Worm (Caenorhabditis elegans) whole organism, midembryonic: ENCODE results near the gene T05C12.4.

Source experiments
- T22C8.4 ChIP-seq: fragments of 200-800 bp; sonication (Bioruptor generic); IDR thresholded peaks from 2 replicates; pipeline ENCODE4 v1.3.6; 2022; ENCODE audit warnings: missing genetic modification characterization, missing compliant biosample characterization
- ref-1 ChIP-seq: fragments of 200-800 bp; sonication (Bioruptor generic); conservative IDR thresholded peaks from 2 replicates; pipeline ENCODE4 v1.3.6; 2022; ENCODE audit warnings: missing genetic modification reagents, missing genetic modification characterization, missing compliant biosample characterization
- tab-1 ChIP-seq: fragments of 200-800 bp; sonication (Bioruptor generic); IDR thresholded peaks from 2 replicates; pipeline ENCODE4 v1.3.6; 2022; ENCODE audit warnings: missing genetic modification characterization, missing compliant biosample characterization

DNA sequence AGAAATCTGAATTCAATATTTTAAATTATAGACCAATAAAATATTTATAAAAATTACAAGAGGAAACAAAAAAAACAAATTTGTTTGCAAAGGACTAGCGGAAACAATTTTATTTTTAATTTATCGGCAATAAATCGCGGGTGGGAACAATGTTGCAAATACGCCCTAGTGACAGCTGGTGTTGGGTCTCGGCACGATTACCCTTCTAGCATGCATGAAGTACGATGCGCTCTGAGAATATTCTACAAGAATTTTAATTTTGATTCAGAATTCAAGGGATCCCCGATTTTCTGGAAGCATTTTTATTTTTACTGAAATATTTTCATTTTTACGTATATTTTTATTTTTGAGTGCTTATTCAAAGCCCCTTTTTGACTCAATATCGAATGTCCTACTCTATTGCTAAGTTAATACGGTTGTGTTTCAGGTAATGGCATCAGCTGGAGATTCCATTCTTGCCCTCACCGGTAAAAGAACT lies 4.9 kb upstream of the T05C12.4 start, which contains the start of the genes mig-5 and cct-1:
- TF ChIP-seq ref-1 (no peak), tab-1 (no peak), T22C8.4 (GFP tag; lab: Robert Waterston, UW) (no peak)
